Worm (Caenorhabditis elegans): Measurements from ENCODE around the gene K12H6.4.
A peak's percentile ranks its signal among the peaks of the same experiment; 100 is the strongest.

K12H6.4 gene

ce11 chrII:2854794-2855193, 30.7 kb upstream of the K12H6.4 start:
- peak; percentile 52 for TF ChIP-seq hlh-11 (tag; optimal IDR thresholded peaks at IDR 0.05)
- TF ChIP-seq nhr-25 (tag; optimal IDR thresholded peaks at IDR 0.05; ENCODE audit: borderline replicate concordance, insufficient read depth) = peak; percentile 15
- peak; percentile 14 for TF ChIP-seq hlh-30 (tag; optimal IDR thresholded peaks at IDR 0.05; ENCODE audit: insufficient read depth)
- TF ChIP-seq nhr-28 (tag; optimal IDR thresholded peaks at IDR 0.05) = peak; percentile 53
- TF ChIP-seq aha-1 (tag) = peak; percentile 14
- no peak for TF ChIP-seq egl-27 (tag; optimal IDR thresholded peaks at IDR 0.05)
- TF ChIP-seq lim-7 (GFP tag; IDR thresholded peaks at IDR 0.05) = no peak

DNA sequence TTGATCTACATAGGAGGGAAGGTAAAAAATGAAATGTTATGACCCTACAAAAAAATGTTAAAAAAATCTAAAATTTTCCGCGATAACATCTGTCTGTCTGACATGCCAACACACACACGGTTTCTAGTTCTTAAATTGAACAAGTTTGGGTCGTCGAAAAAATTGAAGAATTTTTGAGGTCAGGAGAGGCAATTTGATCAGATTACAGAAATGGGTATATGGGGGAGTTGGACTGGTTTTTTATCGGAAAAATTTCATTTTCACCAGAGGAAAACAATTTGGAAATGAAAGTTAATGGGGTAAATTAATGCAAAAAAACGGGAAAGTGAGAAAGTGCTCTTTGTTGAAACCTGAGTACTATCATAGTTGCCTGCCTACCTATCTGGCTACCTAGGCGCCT, 29.7 kb upstream of the K12H6.4 start:
- TF ChIP-seq nhr-237 (tag; optimal IDR thresholded peaks at IDR 0.05) = no peak
- no peak for TF ChIP-seq egl-27 (tag; optimal IDR thresholded peaks at IDR 0.05)
- TF ChIP-seq T26A8.4 (GFP tag; IDR thresholded peaks at IDR 0.05) = no peak
- TF ChIP-seq nhr-41 (GFP tag; IDR thresholded peaks at IDR 0.05) = no peak
- TF ChIP-seq skn-1 (tag; optimal IDR thresholded peaks at IDR 0.05) = no peak
- TF ChIP-seq dmd-9 (GFP tag; IDR thresholded peaks at IDR 0.05) = no peak
- no peak for TF ChIP-seq madf-9 (GFP tag; conservative IDR thresholded peaks at IDR 0.05)
- no peak for TF ChIP-seq mep-1 (tag; optimal IDR thresholded peaks at IDR 0.05)
- TF ChIP-seq snpc-4 (tag; optimal IDR thresholded peaks at IDR 0.05) = no peak
- no peak for TF ChIP-seq nhr-42 (GFP tag; IDR thresholded peaks at IDR 0.05)
- no peak for TF ChIP-seq ces-1 (GFP tag; optimal IDR thresholded peaks at IDR 0.05)
- no peak for TF ChIP-seq lir-3 (tag; optimal IDR thresholded peaks at IDR 0.05)
- no peak for TF ChIP-seq spr-1 (tag; optimal IDR thresholded peaks at IDR 0.05)
- TF ChIP-seq nhr-76 (tag; optimal IDR thresholded peaks at IDR 0.05) = no peak
- no peak for TF ChIP-seq ceh-82 (tag; optimal IDR thresholded peaks at IDR 0.05)
- no peak for TF ChIP-seq lsy-2 (tag; optimal IDR thresholded peaks at IDR 0.05)
- no peak for TF ChIP-seq tra-1 (GFP tag; IDR thresholded peaks at IDR 0.05)
- no peak for TF ChIP-seq hlh-30 (tag; optimal IDR thresholded peaks at IDR 0.05; ENCODE audit: insufficient read depth)
- TF ChIP-seq F49E8.2 (tag; optimal IDR thresholded peaks at IDR 0.05; ENCODE audit: borderline replicate concordance) = no peak
- TF ChIP-seq zfp-2 (tag; optimal IDR thresholded peaks at IDR 0.05) = no peak

ce11 chrII:2852493-2852892, 28.4 kb upstream of the K12H6.4 start, which contains the start of gene ptc-3:
ptc-3 (minus strand) TSS chrII:2852593.
- no peak for TF ChIP-seq mxl-2 (GFP tag; conservative IDR thresholded peaks at IDR 0.05)
- no peak for TF ChIP-seq lsy-2 (tag; optimal IDR thresholded peaks at IDR 0.05)
- no peak for TF ChIP-seq nhr-111 (GFP tag; optimal IDR thresholded peaks at IDR 0.05)
- no peak for TF ChIP-seq nhr-11 (tag; optimal IDR thresholded peaks at IDR 0.05)
- TF ChIP-seq daf-8 (GFP tag; IDR thresholded peaks at IDR 0.05) = no peak
- no peak for TF ChIP-seq jun-1 (tag; optimal IDR thresholded peaks at IDR 0.05)
- no peak for TF ChIP-seq ceh-28 (tag; optimal IDR thresholded peaks at IDR 0.05)
- no peak for TF ChIP-seq ceh-20 (GFP tag; IDR thresholded peaks at IDR 0.05)
- no peak for TF ChIP-seq sdz-12 (GFP tag; optimal IDR thresholded peaks at IDR 0.05)
- no peak for TF ChIP-seq unc-62 (GFP tag; optimal IDR thresholded peaks at IDR 0.05 in 1 of 2)
- TF ChIP-seq unc-62 (tag; optimal IDR thresholded peaks at IDR 0.05) = no peak

DNA sequence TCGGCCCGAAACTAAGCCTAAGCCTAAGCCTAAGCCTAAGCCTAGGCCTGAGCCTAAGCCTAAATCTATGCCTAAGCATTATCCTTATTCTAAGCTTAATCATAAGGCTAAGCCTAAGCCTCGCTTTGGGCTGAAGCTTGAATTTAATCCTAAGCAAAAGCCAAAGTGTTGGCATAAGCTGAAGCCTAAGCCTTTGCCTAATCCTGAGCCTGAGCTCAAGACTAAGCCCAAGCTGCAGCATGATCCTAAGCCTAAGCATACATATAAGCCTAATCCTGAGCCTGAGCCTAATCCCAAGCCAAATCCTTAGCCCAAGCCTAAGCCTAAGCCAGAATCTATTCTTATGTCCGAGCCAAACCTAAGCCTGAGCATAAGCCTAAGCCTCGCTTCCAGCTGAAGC, 22.5 kb upstream of the K12H6.4 start:
- TF ChIP-seq nhr-77 (tag; optimal IDR thresholded peaks at IDR 0.05) (no peak), mxl-2 (GFP tag; conservative IDR thresholded peaks at IDR 0.05) (no peak), T26A8.4 (GFP tag; IDR thresholded peaks at IDR 0.05) (no peak), daf-19 (GFP tag; conservative IDR thresholded peaks at IDR 0.05) (no peak), nhr-102 (tag; optimal IDR thresholded peaks at IDR 0.05) (no peak), ztf-7 (tag; optimal IDR thresholded peaks at IDR 0.05) (no peak), tra-1 (GFP tag; IDR thresholded peaks at IDR 0.05) (no peak), nhr-237 (tag; optimal IDR thresholded peaks at IDR 0.05) (no peak), ZK546.5 (tag; optimal IDR thresholded peaks at IDR 0.05) (no peak), attf-4 (tag; optimal IDR thresholded peaks at IDR 0.05) (no peak), nhr-10 (tag; optimal IDR thresholded peaks at IDR 0.05) (no peak)

Measured in whole organism, L4 larva.